Fruit fly (Drosophila melanogaster) whole organism, embryonic: ENCODE measurements around the gene CG13634.

Experiments
- Asciz ChIP-seq: fragments of 200-800 bp; sonication (Bioruptor generic); optimal IDR thresholded peaks from 2 replicates; lab custom pipeline; 2017; ENCODE audit warnings: missing biosample characterization, mild to moderate bottlenecking, missing genetic modification characterization, missing genetic modification reagents
- CG10267 ChIP-seq: fragments of 200-800 bp; sonication (Bioruptor generic); optimal IDR thresholded peaks from 2 replicates; lab custom pipeline; 2018; ENCODE audit warnings: missing biosample characterization, mild to moderate bottlenecking, missing genetic modification characterization, moderate library complexity
- CG11093 ChIP-seq: fragments of 200-800 bp; sonication (Bioruptor generic); IDR thresholded peaks from 3 replicates; pipeline ENCODE4 v1.3.6; 2022; ENCODE audit warnings: missing biosample characterization, missing genetic modification characterization
- CG12155 ChIP-seq: fragments of 200-800 bp; sonication (Bioruptor generic); optimal IDR thresholded peaks from 3 replicates; lab custom pipeline; 2016; ENCODE audit warnings: missing biosample characterization, missing genetic modification characterization
- CG12299 ChIP-seq: fragments of 200-800 bp; sonication (Bioruptor generic); optimal IDR thresholded peaks from 2 replicates; lab custom pipeline; 2018; ENCODE audit warnings: missing biosample characterization, mild to moderate bottlenecking, missing genetic modification characterization
- CG1233 ChIP-seq: fragments of 200-800 bp; sonication (Bioruptor generic); optimal IDR thresholded peaks from 4 replicates; lab custom pipeline; 2018; ENCODE audit warnings: missing biosample characterization, mild to moderate bottlenecking, missing genetic modification characterization
- CG12744 ChIP-seq: fragments of 200-800 bp; sonication (Bioruptor generic); optimal IDR thresholded peaks from 2 replicates; lab custom pipeline; 2016; ENCODE audit warnings: missing biosample characterization, missing genetic modification characterization
- CG15601 ChIP-seq: fragments of 200-800 bp; sonication (Bioruptor generic); optimal IDR thresholded peaks from 3 replicates; lab custom pipeline; 2019; ENCODE audit warnings: missing biosample characterization, mild to moderate bottlenecking, missing genetic modification characterization, moderate library complexity
- CG1832 ChIP-seq: fragments of 200-800 bp; sonication (Bioruptor generic); optimal IDR thresholded peaks from 2 replicates; lab custom pipeline; 2017; ENCODE audit warnings: missing biosample characterization, mild to moderate bottlenecking, missing genetic modification characterization, inconsistent platforms
- CG2199 ChIP-seq: fragments of 200-800 bp; sonication (Bioruptor generic); IDR thresholded peaks from 3 replicates; pipeline ENCODE4 v1.3.6; 2022; ENCODE audit warnings: missing biosample characterization, missing genetic modification characterization
- CG2712 ChIP-seq: fragments of 200-800 bp; optimal IDR thresholded peaks from 3 replicates; lab custom pipeline; 2019; ENCODE audit warnings: missing biosample characterization, mild to moderate bottlenecking, missing genetic modification characterization, moderate library complexity
- CG2875 ChIP-seq: fragments of 200-800 bp; sonication (Bioruptor generic); optimal IDR thresholded peaks from 2 replicates; lab custom pipeline; 2017; ENCODE audit warnings: missing biosample characterization, mild to moderate bottlenecking, missing genetic modification characterization, missing genetic modification reagents
- CG2889 ChIP-seq: fragments of 200-800 bp; sonication (Bioruptor generic); IDR thresholded peaks from 3 replicates; pipeline ENCODE4 v1.3.6; 2022; ENCODE audit warnings: missing biosample characterization, missing genetic modification characterization
- CG30020 ChIP-seq: fragments of 200-800 bp; optimal IDR thresholded peaks from 2 replicates; lab custom pipeline; 2019; ENCODE audit warnings: missing biosample characterization, mild to moderate bottlenecking, missing genetic modification characterization, moderate library complexity
- CG30403 ChIP-seq: fragments of 200-800 bp; sonication (Bioruptor generic); optimal IDR thresholded peaks from 3 replicates; lab custom pipeline; 2016; ENCODE audit warnings: missing biosample characterization, missing genetic modification characterization
- CG3163 ChIP-seq: fragments of 200-800 bp; sonication (Bioruptor generic); optimal IDR thresholded peaks from 3 replicates; lab custom pipeline; 2016; ENCODE audit warnings: missing biosample characterization, missing genetic modification characterization
- CG3281 ChIP-seq: fragments of 200-800 bp; sonication (Bioruptor generic); optimal IDR thresholded peaks from 3 replicates; lab custom pipeline; 2017; ENCODE audit warnings: missing biosample characterization, mild to moderate bottlenecking, missing genetic modification characterization
- CG34422 ChIP-seq: fragments of 200-800 bp; sonication (Bioruptor generic); IDR thresholded peaks from 3 replicates; pipeline ENCODE4 v1.3.6; 2022; ENCODE audit warnings: missing biosample characterization, missing genetic modification characterization
- CG3838 ChIP-seq: fragments of 200-800 bp; sonication (Bioruptor generic); optimal IDR thresholded peaks from 3 replicates; lab custom pipeline; 2016; ENCODE audit warnings: missing biosample characterization, missing genetic modification characterization
- CG5953 ChIP-seq: fragments of 200-800 bp; sonication (Bioruptor generic); IDR thresholded peaks from 2 replicates; pipeline ENCODE4 v1.3.6; 2022; ENCODE audit warnings: missing biosample characterization, missing genetic modification characterization
- CG6683 ChIP-seq: fragments of 200-800 bp; sonication (Bioruptor generic); optimal IDR thresholded peaks from 2 replicates; lab custom pipeline; 2017; ENCODE audit warnings: missing biosample characterization, mild to moderate bottlenecking, missing genetic modification characterization, missing genetic modification reagents
- CG6765 ChIP-seq: fragments of 200-800 bp; sonication (Bioruptor generic); optimal IDR thresholded peaks from 3 replicates; lab custom pipeline; 2017; ENCODE audit warnings: missing biosample characterization, mild to moderate bottlenecking, missing genetic modification characterization
- CG7372 ChIP-seq: fragments of 200-800 bp; sonication (Bioruptor generic); IDR thresholded peaks from 2 replicates; pipeline ENCODE4 v1.3.6; 2022; ENCODE audit warnings: missing biosample characterization, missing genetic modification characterization
- CG7839 ChIP-seq: fragments of 200-800 bp; sonication (Bioruptor generic); optimal IDR thresholded peaks from 3 replicates; lab custom pipeline; 2018; ENCODE audit warnings: missing biosample characterization, mild to moderate bottlenecking, missing genetic modification characterization, moderate library complexity
- Chrac-16 ChIP-seq: fragments of 200-800 bp; sonication (Bioruptor generic); optimal IDR thresholded peaks from 3 replicates; lab custom pipeline; 2016; ENCODE audit warnings: missing biosample characterization, missing genetic modification characterization
- CoRest ChIP-seq: fragments of 200-800 bp; sonication (Bioruptor generic); optimal IDR thresholded peaks from 3 replicates; lab custom pipeline; 2018; ENCODE audit warnings: missing biosample characterization, mild to moderate bottlenecking, missing genetic modification characterization, moderate library complexity
- D19B ChIP-seq: fragments of 200-800 bp; sonication (Bioruptor generic); optimal IDR thresholded peaks from 2 replicates; lab custom pipeline; 2017; ENCODE audit warnings: missing biosample characterization, mild to moderate bottlenecking, missing genetic modification characterization
- Dll ChIP-seq: fragments of 200-800 bp; sonication (Bioruptor generic); IDR thresholded peaks from 4 replicates; pipeline ENCODE4 v1.3.6; 2022; ENCODE audit warnings: missing biosample characterization, missing genetic modification characterization; ENCODE audit not compliant: partially characterized antibody
- Eip74EF ChIP-seq, 2 experiments: fragments of 200-800 bp in 1 of 2; fragments of >200 bp in 1 of 2; sonication (Bioruptor generic) in 1 of 2; optimal IDR thresholded peaks; 2 replicates each; lab custom pipeline; 2017 to 2019; ENCODE audit warnings: missing biosample characterization in 2 of 2, missing genetic modification characterization in 2 of 2, mild to moderate bottlenecking in 1 of 2, moderate library complexity in 1 of 2
- Ets65A ChIP-seq: fragments of 200-800 bp; sonication (Bioruptor generic); peaks from one replicate; lab custom pipeline; 2016; ENCODE audit warnings: missing biosample characterization, missing genetic modification characterization
- MBD-R2 ChIP-seq: fragments of 200-800 bp; sonication (Bioruptor generic); IDR thresholded peaks from 2 replicates; pipeline ENCODE4 v1.3.6; 2022; ENCODE audit warnings: missing biosample characterization, missing genetic modification characterization
- MESR4 ChIP-seq: fragments of 200-800 bp; sonication (Bioruptor generic); optimal IDR thresholded peaks from 2 replicates; lab custom pipeline; 2018; ENCODE audit warnings: missing biosample characterization, mild to moderate bottlenecking, missing genetic modification characterization, moderate library complexity
- Opbp ChIP-seq: fragments of 200-800 bp; sonication (Bioruptor generic); IDR thresholded peaks from 3 replicates; pipeline ENCODE4 v1.3.6; 2022; ENCODE audit warnings: missing biosample characterization, missing genetic modification characterization; ENCODE audit not compliant: partially characterized antibody
- Sin3A ChIP-seq: fragments of >200 bp; optimal IDR thresholded peaks from 2 replicates; lab custom pipeline; 2018
- Xbp1 ChIP-seq: fragments of 200-800 bp; sonication (Bioruptor generic); optimal IDR thresholded peaks from 3 replicates; lab custom pipeline; 2016; ENCODE audit warnings: missing biosample characterization, mild to moderate bottlenecking, missing genetic modification characterization
- az2 ChIP-seq: fragments of 200-800 bp; sonication (Bioruptor generic); optimal IDR thresholded peaks from 3 replicates; lab custom pipeline; 2016; ENCODE audit warnings: missing biosample characterization, missing genetic modification characterization
- crc ChIP-seq: fragments of 200-800 bp; sonication (Bioruptor generic); optimal IDR thresholded peaks from 2 replicates; lab custom pipeline; 2016; ENCODE audit warnings: missing biosample characterization, missing genetic modification characterization
- crp ChIP-seq, 2 experiments: fragments of 200-800 bp; sonication (Bioruptor generic); optimal IDR thresholded peaks; 2 replicates in 1 of 2; 3 replicates in 1 of 2; lab custom pipeline; 2017; ENCODE audit warnings: missing biosample characterization in 2 of 2, missing genetic modification characterization in 2 of 2, mild to moderate bottlenecking in 1 of 2, moderate library complexity in 1 of 2
- dmrt11E ChIP-seq: fragments of 200-800 bp; sonication (Bioruptor generic); optimal IDR thresholded peaks from 3 replicates; lab custom pipeline; 2018; ENCODE audit warnings: missing biosample characterization, mild to moderate bottlenecking, missing genetic modification characterization, moderate library complexity
- dpn ChIP-seq, 2 experiments: fragments of 200-800 bp; sonication (Bioruptor generic); optimal IDR thresholded peaks; 3 replicates each; lab custom pipeline; 2016; ENCODE audit warnings: missing biosample characterization in 2 of 2, missing genetic modification characterization in 2 of 2
- emc ChIP-seq: fragments of 200-800 bp; sonication (Bioruptor generic); optimal IDR thresholded peaks from 2 replicates; lab custom pipeline; 2016; ENCODE audit warnings: missing biosample characterization, missing genetic modification characterization
- eve ChIP-seq, 2 experiments: fragments of >200 bp; optimal IDR thresholded peaks; 2 replicates each; lab custom pipeline; 2017; ENCODE audit warnings: missing biosample characterization in 2 of 2, missing genetic modification characterization in 2 of 2
- gcm ChIP-seq: fragments of 200-800 bp; sonication (Bioruptor generic); optimal IDR thresholded peaks from 2 replicates; lab custom pipeline; 2019; ENCODE audit warnings: missing biosample characterization, mild to moderate bottlenecking, missing genetic modification characterization, moderate library complexity
- insv ChIP-seq, 2 experiments: fragments of 200-800 bp; sonication (Bioruptor generic); optimal IDR thresholded peaks; 3 replicates each; lab custom pipeline; 2016 to 2018; ENCODE audit warnings: missing biosample characterization in 2 of 2, missing genetic modification characterization in 2 of 2
- lbe ChIP-seq: fragments of 200-800 bp; sonication (Bioruptor generic); optimal IDR thresholded peaks from 2 replicates; lab custom pipeline; 2016; ENCODE audit warnings: missing biosample characterization, mild to moderate bottlenecking, missing genetic modification characterization
- maf-S ChIP-seq: fragments of 200-800 bp; sonication (Bioruptor generic); optimal IDR thresholded peaks from 2 replicates; lab custom pipeline; 2016; ENCODE audit warnings: missing biosample characterization, missing genetic modification characterization
- onecut ChIP-seq: fragments of 200-800 bp; sonication (Bioruptor generic); IDR thresholded peaks from 2 replicates; pipeline ENCODE4 v1.3.6; 2022; ENCODE audit warnings: missing biosample characterization, missing genetic modification characterization
- pnt ChIP-seq: fragments of 200-800 bp; sonication (Bioruptor generic); optimal IDR thresholded peaks from 3 replicates; lab custom pipeline; 2016; ENCODE audit warnings: missing biosample characterization, missing genetic modification characterization
- salm ChIP-seq: fragments of 200-800 bp; sonication (Bioruptor generic); optimal IDR thresholded peaks from 2 replicates; lab custom pipeline; 2018; ENCODE audit warnings: missing biosample characterization, mild to moderate bottlenecking, missing genetic modification characterization
- slbo ChIP-seq: fragments of 200-800 bp; sonication (Bioruptor generic); IDR thresholded peaks from 2 replicates; pipeline ENCODE4 v1.3.6; 2022; ENCODE audit warnings: missing biosample characterization, missing genetic modification characterization
- unpg ChIP-seq: fragments of 200-800 bp; sonication (Bioruptor generic); optimal IDR thresholded peaks from 3 replicates; lab custom pipeline; 2018; ENCODE audit warnings: missing biosample characterization, mild to moderate bottlenecking, missing genetic modification characterization, moderate library complexity

The CG13634 gene

dm6 chr3R:24829887-24830351 lies 40.0 kb upstream of the CG13634 start, which contains the start of the genes Kaz and CG43273 (continued):
- peak; percentile 32 for TF ChIP-seq lbe
- no peak for TF ChIP-seq CG6765 (GFP tag; lab: Kevin White, UChicago)
- peak; percentile 43 for TF ChIP-seq CG15601 (tag; lab: Kevin White, UChicago)
- TF ChIP-seq CG30403: peak; percentile 77
- no peak for TF ChIP-seq Asciz (GFP tag; lab: Kevin White, UChicago)
- 0 out of 3 replicates have a peak, but pooled peaks have one; percentile 52 for TF ChIP-seq CG34422 (GFP tag; lab: Robert Waterston, UW)
- peak; percentile 38 for TF ChIP-seq CG12299 (tag; lab: Kevin White, UChicago)
- peak; percentile 61 for TF ChIP-seq CG12155 (GFP tag; lab: Kevin White, UChicago)
- no peak for TF ChIP-seq onecut
- TF ChIP-seq CG2889 (GFP tag; lab: Robert Waterston, UW): no peak
- peak; percentile 40 for TF ChIP-seq dmrt11E (tag; lab: Kevin White, UChicago)
- TF ChIP-seq CG3838 (GFP tag; lab: Kevin White, UChicago): peak; percentile 8
- TF ChIP-seq dpn (GFP tag; optimal IDR thresholded peaks at IDR 0.05; lab: Kevin White, UChicago): peak in 1 of 2 experiments; percentile 68
- no peak for TF ChIP-seq salm
- TF ChIP-seq CG1832 (GFP tag; lab: Kevin White, UChicago): no peak
- TF ChIP-seq emc (GFP tag; lab: Kevin White, UChicago): no peak
- peak; percentile 79 for TF ChIP-seq CoRest (tag; lab: Kevin White, UChicago)
- TF ChIP-seq CG7372 (GFP tag; lab: Robert Waterston, UW): peak; percentile 69
- TF ChIP-seq Xbp1: peak; percentile 75
- TF ChIP-seq Ets65A (GFP tag; lab: Kevin White, UChicago): peak; percentile 87
- TF ChIP-seq maf-S: no peak
- TF ChIP-seq CG6683 (GFP tag; lab: Kevin White, UChicago): no peak
- no peak for TF ChIP-seq CG5953 (GFP tag; lab: Robert Waterston, UW)
- TF ChIP-seq Dll (GFP tag; lab: Robert Waterston, UW): 0 out of 4 replicates have a peak, but pooled peaks have one; percentile 25
- TF ChIP-seq insv (GFP tag; optimal IDR thresholded peaks at IDR 0.05; lab: Kevin White, UChicago): peak in 1 of 2 experiments; percentile 14
- peak; percentile 59 for TF ChIP-seq Chrac-16 (GFP tag; lab: Kevin White, UChicago)
- peak; percentile 68 for TF ChIP-seq CG30020 (tag; lab: Kevin White, UChicago)
- TF ChIP-seq CG12744 (GFP tag; lab: Kevin White, UChicago): no peak
- TF ChIP-seq Eip74EF (GFP tag; optimal IDR thresholded peaks at IDR 0.05; lab: Kevin White, UChicago): no peak
- peak; percentile 70 for TF ChIP-seq CG2712 (tag; lab: Kevin White, UChicago)
- TF ChIP-seq CG7839 (tag; lab: Kevin White, UChicago): no peak
- no peak for TF ChIP-seq Opbp
- TF ChIP-seq CG10267 (tag; lab: Kevin White, UChicago): peak; percentile 68
- no peak for TF ChIP-seq eve (GFP tag; optimal IDR thresholded peaks at IDR 0.05; lab: Kevin White, UChicago)
- TF ChIP-seq CG1233: peak; percentile 22
- peak; percentile 71 for TF ChIP-seq slbo
- no peak for TF ChIP-seq D19B (GFP tag; lab: Kevin White, UChicago)
- no peak for TF ChIP-seq CG2875 (GFP tag; lab: Kevin White, UChicago)
- no peak for TF ChIP-seq CG2199 (GFP tag; lab: Robert Waterston, UW)
- TF ChIP-seq Sin3A (lab: Kevin White, UChicago): peak; percentile 43
- TF ChIP-seq crc (GFP tag; lab: Kevin White, UChicago): no peak
- TF ChIP-seq az2 (GFP tag; lab: Kevin White, UChicago): peak; percentile 55
- TF ChIP-seq pnt: peak; percentile 3
- TF ChIP-seq crp (GFP tag; optimal IDR thresholded peaks at IDR 0.05; lab: Kevin White, UChicago): peak; percentile 34 to 89
- no peak for TF ChIP-seq unpg (GFP tag; lab: Kevin White, UChicago)
- no peak for TF ChIP-seq MESR4 (GFP tag; lab: Kevin White, UChicago)
- TF ChIP-seq gcm (GFP tag; lab: Kevin White, UChicago): no peak
- peak; percentile 82 for TF ChIP-seq MBD-R2 (GFP tag; lab: Robert Waterston, UW)
- no peak for TF ChIP-seq CG3163 (GFP tag; lab: Kevin White, UChicago)
- TF ChIP-seq CG3281 (GFP tag; lab: Kevin White, UChicago): no peak
- TF ChIP-seq CG11093 (GFP tag; lab: Robert Waterston, UW): no peak
